Fruit fly (Drosophila melanogaster): ENCODE results near the gene CIAPIN1.

Gene CIAPIN1

dm6 chr2L:15039309-15039772 is 680 bp upstream of the CIAPIN1 start (continued):
- TF ChIP-seq stwl (tag; optimal IDR thresholded peaks at IDR 0.05) (peak; percentile 68), slou (GFP tag; optimal IDR thresholded peaks at IDR 0.05) (no peak), ap (GFP tag; IDR thresholded peaks at IDR 0.05) (no peak), Lhr (GFP tag; optimal IDR thresholded peaks at IDR 0.05) (no peak), CG17328 (GFP tag; IDR thresholded peaks at IDR 0.05) (no peak), CG31388 (GFP tag; optimal IDR thresholded peaks at IDR 0.05) (no peak), unc-4 (GFP tag; IDR thresholded peaks at IDR 0.05; ENCODE audit: partially characterized antibody) (peak; percentile 78), gt (GFP tag; IDR thresholded peaks at IDR 0.05) (no peak), CG8089 (GFP tag; optimal IDR thresholded peaks at IDR 0.05) (no peak), HHEX (GFP tag; optimal IDR thresholded peaks at IDR 0.05) (no peak), CG7987 (GFP tag; optimal IDR thresholded peaks at IDR 0.05) (peak; percentile 59), CG1529 (GFP tag; optimal IDR thresholded peaks at IDR 0.05) (no peak), seq (GFP tag; IDR thresholded peaks at IDR 0.05) (no peak; the same call in 1 of the 2 replicates), onecut (GFP tag; IDR thresholded peaks at IDR 0.05) (no peak), Sox100B (GFP tag; optimal IDR thresholded peaks at IDR 0.05) (no peak), tll (GFP tag; optimal IDR thresholded peaks at IDR 0.05) (no peak), CG10979 (tag; optimal IDR thresholded peaks at IDR 0.05) (no peak), amos (GFP tag; IDR thresholded peaks at IDR 0.05; ENCODE audit: partially characterized antibody) (peak; percentile 94), br (optimal IDR thresholded peaks at IDR 0.05) (no peak), CG18262 (tag; optimal IDR thresholded peaks at IDR 0.05) (no peak), ham (GFP tag; IDR thresholded peaks at IDR 0.05) (no peak), CG9932 (GFP tag; IDR thresholded peaks at IDR 0.05) (peak; percentile 84), HmgD (GFP tag; optimal IDR thresholded peaks at IDR 0.05) (peak; percentile 14), CG6791 (GFP tag; IDR thresholded peaks at IDR 0.05; ENCODE audit: partially characterized antibody) (peak; percentile 93), CG6689 (GFP tag; IDR thresholded peaks at IDR 0.05) (no peak), HLH3B (GFP tag; IDR thresholded peaks at IDR 0.05) (no peak), h (optimal IDR thresholded peaks at IDR 0.05) (no peak), ssp (GFP tag; IDR thresholded peaks at IDR 0.05) (no peak), Doc3 (GFP tag; IDR thresholded peaks at IDR 0.05; ENCODE audit: partially characterized antibody) (peak; percentile 74), bigmax (GFP tag; optimal IDR thresholded peaks at IDR 0.05) (peak; percentile 2), jumu (GFP tag; optimal IDR thresholded peaks at IDR 0.05) (no peak), Deaf1 (tag; optimal IDR thresholded peaks at IDR 0.05) (no peak), bsh (GFP tag; optimal IDR thresholded peaks at IDR 0.05) (no peak), Rx (GFP tag; IDR thresholded peaks at IDR 0.05) (no peak), Spps (tag; optimal IDR thresholded peaks at IDR 0.05) (no peak), jigr1 (GFP tag; IDR thresholded peaks at IDR 0.05) (no peak), CG9876 (GFP tag; optimal IDR thresholded peaks at IDR 0.05) (no peak), ranshi (GFP tag; IDR thresholded peaks at IDR 0.05) (0 out of 2 replicates have a peak, but pooled peaks have one; percentile 47), bbx (GFP tag; IDR thresholded peaks at IDR 0.05; ENCODE audit: partially characterized antibody) (peak; percentile 91), Taf1 (GFP tag; IDR thresholded peaks at IDR 0.05) (no peak), Ssrp (tag; optimal IDR thresholded peaks at IDR 0.05) (no peak), ems (GFP tag; optimal IDR thresholded peaks at IDR 0.05) (no peak), pros (GFP tag; optimal IDR thresholded peaks at IDR 0.05) (no peak), schlank (tag; optimal IDR thresholded peaks at IDR 0.05) (no peak), CG4360 (GFP tag; IDR thresholded peaks at IDR 0.05) (peak; percentile 92), B-H1 (GFP tag; IDR thresholded peaks at IDR 0.05) (no peak), zen2 (GFP tag; IDR thresholded peaks at IDR 0.05; ENCODE audit: partially characterized antibody) (peak; percentile 88), Dip3 (GFP tag; optimal IDR thresholded peaks at IDR 0.05) (peak; percentile 37), CG10366 (GFP tag; IDR thresholded peaks at IDR 0.05) (0 out of 2 replicates have a peak, but pooled peaks have one; percentile 15), zfh2 (GFP tag; optimal IDR thresholded peaks at IDR 0.05) (peak; percentile 67), lov (optimal IDR thresholded peaks at IDR 0.05) (no peak), lov (GFP tag; IDR thresholded peaks at IDR 0.05) (no peak; the same call in 2 of the 3 replicates)
